Fruit fly (Drosophila melanogaster) whole organism, embryonic: ENCODE results near the gene ph-p.

Experiments
- CG10147 ChIP-seq: fragments of 200-800 bp; sonication (Bioruptor generic); optimal IDR thresholded peaks from 2 replicates; lab custom pipeline; 2019; ENCODE audit warnings: missing biosample characterization, mild to moderate bottlenecking, missing genetic modification characterization, moderate library complexity
- CG10267 ChIP-seq: fragments of 200-800 bp; sonication (Bioruptor generic); optimal IDR thresholded peaks from 2 replicates; lab custom pipeline; 2018; ENCODE audit warnings: missing biosample characterization, mild to moderate bottlenecking, missing genetic modification characterization, moderate library complexity
- CG10654 ChIP-seq: fragments of 200-800 bp; sonication (Bioruptor generic); optimal IDR thresholded peaks from 2 replicates; lab custom pipeline; 2016; ENCODE audit warnings: missing biosample characterization, missing genetic modification characterization
- CG15073 ChIP-seq: fragments of 200-800 bp; sonication (Bioruptor generic); optimal IDR thresholded peaks from 2 replicates; lab custom pipeline; 2016; ENCODE audit warnings: missing biosample characterization, missing genetic modification characterization
- CG1603 ChIP-seq: fragments of 200-800 bp; sonication (Bioruptor generic); optimal IDR thresholded peaks from 2 replicates; lab custom pipeline; 2019; ENCODE audit warnings: missing biosample characterization, mild to moderate bottlenecking, missing genetic modification characterization, moderate library complexity
- CG17359 ChIP-seq: fragments of 200-800 bp; sonication (Bioruptor generic); optimal IDR thresholded peaks from 3 replicates; lab custom pipeline; 2018; ENCODE audit warnings: missing biosample characterization, mild to moderate bottlenecking, missing genetic modification characterization, moderate library complexity
- CG17385 ChIP-seq: fragments of 200-800 bp; sonication (Bioruptor generic); optimal IDR thresholded peaks from 3 replicates; lab custom pipeline; 2018; ENCODE audit warnings: missing biosample characterization, mild to moderate bottlenecking, missing genetic modification characterization
- CG18764 ChIP-seq: fragments of 200-800 bp; sonication (Bioruptor generic); optimal IDR thresholded peaks from 3 replicates; lab custom pipeline; 2016; ENCODE audit warnings: missing biosample characterization, missing genetic modification characterization
- CG2678 ChIP-seq: fragments of 200-800 bp; sonication (Bioruptor generic); optimal IDR thresholded peaks from 3 replicates; lab custom pipeline; 2019; ENCODE audit warnings: missing biosample characterization, mild to moderate bottlenecking, missing genetic modification characterization, moderate library complexity
- CG33213 ChIP-seq: fragments of 200-800 bp; sonication (Bioruptor generic); optimal IDR thresholded peaks from 3 replicates; lab custom pipeline; 2016; ENCODE audit warnings: missing biosample characterization, missing genetic modification characterization
- CG34224 ChIP-seq: fragments of 200-800 bp; sonication (Bioruptor generic); IDR thresholded peaks from 3 replicates; pipeline ENCODE4 v1.3.6; 2022; ENCODE audit warnings: missing biosample characterization, missing genetic modification characterization; ENCODE audit not compliant: partially characterized antibody
- CG3847 ChIP-seq: fragments of 200-800 bp; sonication (Bioruptor generic); IDR thresholded peaks from 2 replicates; pipeline ENCODE4 v1.3.6; 2022; ENCODE audit warnings: missing biosample characterization, missing genetic modification characterization
- CG4328 ChIP-seq: fragments of 200-800 bp; sonication (Bioruptor generic); optimal IDR thresholded peaks from 3 replicates; lab custom pipeline; 2017; ENCODE audit warnings: missing biosample characterization, missing genetic modification reagents, missing genetic modification characterization
- CG4424 ChIP-seq: fragments of 200-800 bp; sonication (Bioruptor generic); optimal IDR thresholded peaks from 3 replicates; lab custom pipeline; 2016; ENCODE audit warnings: missing biosample characterization, missing genetic modification characterization
- CG4617 ChIP-seq: fragments of 200-800 bp; sonication (Bioruptor generic); optimal IDR thresholded peaks from 3 replicates; lab custom pipeline; 2016; ENCODE audit warnings: missing biosample characterization, missing genetic modification characterization, borderline replicate concordance
- CG8478 ChIP-seq: fragments of >200 bp; optimal IDR thresholded peaks from 2 replicates; lab custom pipeline; 2018
- CG9609 ChIP-seq: fragments of 200-800 bp; sonication (Bioruptor generic); optimal IDR thresholded peaks from 3 replicates; lab custom pipeline; 2016; ENCODE audit warnings: missing biosample characterization, missing genetic modification characterization
- Doc3 ChIP-seq: fragments of 200-800 bp; sonication (Bioruptor generic); IDR thresholded peaks from 3 replicates; pipeline ENCODE4 v1.3.6; 2022; ENCODE audit warnings: missing biosample characterization, missing genetic modification characterization; ENCODE audit not compliant: partially characterized antibody
- E2f2 ChIP-seq: fragments of 200-800 bp; sonication (Bioruptor generic); IDR thresholded peaks from 2 replicates; pipeline ENCODE4 v1.3.6; 2022; ENCODE audit warnings: missing biosample characterization, missing genetic modification characterization
- Gsc ChIP-seq: fragments of 200-800 bp; sonication (Bioruptor generic); IDR thresholded peaks from 2 replicates; pipeline ENCODE4 v1.3.6; 2022; ENCODE audit warnings: missing biosample characterization, missing genetic modification characterization
- Gug ChIP-seq: fragments of 200-800 bp; sonication (Bioruptor generic); IDR thresholded peaks from 4 replicates; pipeline ENCODE4 v1.3.6; 2022; ENCODE audit warnings: missing biosample characterization, missing genetic modification characterization
- HLH4C ChIP-seq: fragments of 200-800 bp; sonication (Bioruptor generic); IDR thresholded peaks from 3 replicates; pipeline ENCODE4 v1.3.6; 2022; ENCODE audit warnings: missing biosample characterization, missing genetic modification characterization; ENCODE audit not compliant: partially characterized antibody
- HLHmδ ChIP-seq: fragments of 200-800 bp; sonication (Bioruptor generic); optimal IDR thresholded peaks from 2 replicates; lab custom pipeline; 2018; ENCODE audit warnings: missing biosample characterization, mild to moderate bottlenecking, missing genetic modification characterization, moderate library complexity
- HmgZ ChIP-seq: fragments of 200-800 bp; sonication (Bioruptor generic); optimal IDR thresholded peaks from 2 replicates; lab custom pipeline; 2018; ENCODE audit warnings: missing biosample characterization, mild to moderate bottlenecking, missing genetic modification characterization
- Hr51 ChIP-seq, 2 experiments: fragments of 200-800 bp; sonication (Bioruptor generic); optimal IDR thresholded peaks; 2 replicates in 1 of 2; 3 replicates in 1 of 2; lab custom pipeline; 2016 to 2018; ENCODE audit warnings: missing biosample characterization in 2 of 2, missing genetic modification characterization in 2 of 2, mild to moderate bottlenecking in 1 of 2, moderate library complexity in 1 of 2
- MTF-1 ChIP-seq: fragments of 200-800 bp; sonication (Bioruptor generic); optimal IDR thresholded peaks from 2 replicates; lab custom pipeline; 2018; ENCODE audit warnings: missing biosample characterization, mild to moderate bottlenecking, missing genetic modification characterization, borderline replicate concordance
- Max ChIP-seq: fragments of 200-800 bp; sonication (Bioruptor generic); optimal IDR thresholded peaks from 2 replicates; lab custom pipeline; 2016; ENCODE audit warnings: missing biosample characterization, mild to moderate bottlenecking, missing genetic modification characterization
- Nf-YB ChIP-seq: fragments of 200-800 bp; sonication (Bioruptor generic); optimal IDR thresholded peaks from 3 replicates; lab custom pipeline; 2019; ENCODE audit warnings: missing biosample characterization, mild to moderate bottlenecking, missing genetic modification characterization, moderate library complexity
- Opbp ChIP-seq: fragments of 200-800 bp; sonication (Bioruptor generic); IDR thresholded peaks from 3 replicates; pipeline ENCODE4 v1.3.6; 2022; ENCODE audit warnings: missing biosample characterization, missing genetic modification characterization; ENCODE audit not compliant: partially characterized antibody
- Six4 ChIP-seq: fragments of 200-800 bp; sonication (Bioruptor generic); optimal IDR thresholded peaks from 2 replicates; lab custom pipeline; 2016; ENCODE audit warnings: missing biosample characterization, missing genetic modification characterization
- Stat92E ChIP-seq, 3 experiments: fragments of >200 bp in 2 of 3; fragments of 200-800 bp in 1 of 3; sonication (Bioruptor generic) in 1 of 3; optimal IDR thresholded peaks; 2 replicates each; lab custom pipeline; 2017 to 2019; ENCODE audit warnings: missing biosample characterization in 3 of 3, missing genetic modification characterization in 3 of 3, mild to moderate bottlenecking in 1 of 3, moderate library complexity in 1 of 3
- Vsx1 ChIP-seq: fragments of 200-800 bp; sonication (Bioruptor generic); optimal IDR thresholded peaks from 2 replicates; lab custom pipeline; 2017; ENCODE audit warnings: missing biosample characterization, mild to moderate bottlenecking, missing genetic modification characterization, missing genetic modification reagents
- abd-A ChIP-seq: fragments of 200-800 bp; sonication (Bioruptor generic); optimal IDR thresholded peaks from 3 replicates; lab custom pipeline; 2019; ENCODE audit warnings: missing biosample characterization, mild to moderate bottlenecking, missing genetic modification characterization, moderate library complexity
- btn ChIP-seq: fragments of 200-800 bp; sonication (Bioruptor generic); optimal IDR thresholded peaks from 2 replicates; lab custom pipeline; 2016; ENCODE audit warnings: missing biosample characterization, missing genetic modification characterization
- caup ChIP-seq: fragments of 200-800 bp; sonication (Bioruptor generic); optimal IDR thresholded peaks from 3 replicates; lab custom pipeline; 2017; ENCODE audit warnings: missing biosample characterization, mild to moderate bottlenecking, missing genetic modification characterization, moderate library complexity; ENCODE audit not compliant: severe bottlenecking
- croc ChIP-seq: fragments of 200-800 bp; sonication (Bioruptor generic); conservative IDR thresholded peaks from 3 replicates; pipeline ENCODE4 v1.3.6; 2022; ENCODE audit warnings: missing biosample characterization, missing genetic modification characterization
- gfzf ChIP-seq: fragments of 200-800 bp; sonication (Bioruptor generic); optimal IDR thresholded peaks from 2 replicates; lab custom pipeline; 2016; ENCODE audit warnings: missing biosample characterization, mild to moderate bottlenecking, missing genetic modification characterization, moderate library complexity
- grau ChIP-seq: fragments of 200-800 bp; optimal IDR thresholded peaks from 3 replicates; lab custom pipeline; 2019; ENCODE audit warnings: missing biosample characterization, mild to moderate bottlenecking, missing genetic modification characterization, moderate library complexity
- kay ChIP-seq: fragments of 200-800 bp; sonication (Bioruptor generic); optimal IDR thresholded peaks from 2 replicates; lab custom pipeline; 2016; ENCODE audit warnings: missing biosample characterization, missing genetic modification characterization
- knrl ChIP-seq: fragments of 200-800 bp; sonication (Bioruptor generic); IDR thresholded peaks from 3 replicates; pipeline ENCODE4 v1.3.6; 2022; ENCODE audit warnings: missing biosample characterization, missing genetic modification characterization; ENCODE audit not compliant: partially characterized antibody
- lab ChIP-seq: fragments of 200-800 bp; sonication (Bioruptor generic); optimal IDR thresholded peaks from 3 replicates; lab custom pipeline; 2017; ENCODE audit warnings: missing biosample characterization, missing genetic modification characterization, mild to moderate bottlenecking, moderate library complexity, missing genetic modification reagents
- lbe ChIP-seq: fragments of 200-800 bp; sonication (Bioruptor generic); optimal IDR thresholded peaks from 2 replicates; lab custom pipeline; 2016; ENCODE audit warnings: missing biosample characterization, mild to moderate bottlenecking, missing genetic modification characterization
- onecut ChIP-seq: fragments of 200-800 bp; sonication (Bioruptor generic); IDR thresholded peaks from 2 replicates; pipeline ENCODE4 v1.3.6; 2022; ENCODE audit warnings: missing biosample characterization, missing genetic modification characterization
- slbo ChIP-seq: fragments of 200-800 bp; sonication (Bioruptor generic); IDR thresholded peaks from 2 replicates; pipeline ENCODE4 v1.3.6; 2022; ENCODE audit warnings: missing biosample characterization, missing genetic modification characterization
- trh ChIP-seq: fragments of 200-800 bp; sonication (Bioruptor generic); optimal IDR thresholded peaks from 2 replicates; lab custom pipeline; 2016; ENCODE audit warnings: missing biosample characterization, missing genetic modification characterization
- twi ChIP-seq: fragments of 200-800 bp; optimal IDR thresholded peaks from 2 replicates; lab custom pipeline; 2019; ENCODE audit warnings: missing biosample characterization, mild to moderate bottlenecking, missing genetic modification characterization, moderate library complexity
- unpg ChIP-seq: fragments of 200-800 bp; sonication (Bioruptor generic); optimal IDR thresholded peaks from 3 replicates; lab custom pipeline; 2018; ENCODE audit warnings: missing biosample characterization, mild to moderate bottlenecking, missing genetic modification characterization, moderate library complexity
- vnd ChIP-seq: fragments of 200-800 bp; sonication (Bioruptor generic); IDR thresholded peaks from 3 replicates; pipeline ENCODE4 v1.3.6; 2022; ENCODE audit warnings: missing biosample characterization, missing genetic modification characterization; ENCODE audit not compliant: partially characterized antibody
- wdn ChIP-seq: fragments of 200-800 bp; sonication (Bioruptor generic); IDR thresholded peaks from 2 replicates; pipeline ENCODE4 v1.3.6; 2022; ENCODE audit warnings: missing biosample characterization, missing genetic modification characterization

The ph-p gene

dm6 chrX:2158668-2159163, 20.5 kb upstream of the ph-p start, which contains the start of gene wapl (continued):
- peak; percentile 76 for TF ChIP-seq gfzf
- TF ChIP-seq CG2678 = no peak
- TF ChIP-seq CG4424 = no peak
- no peak for TF ChIP-seq CG18764
- peak; percentile 64 for TF ChIP-seq abd-A (tag; lab: Kevin White, UChicago)
- TF ChIP-seq Hr51 (GFP tag; optimal IDR thresholded peaks at IDR 0.05; lab: Kevin White, UChicago) = peak in 1 of 2 experiments; percentile 45
- TF ChIP-seq CG17385 (GFP tag; lab: Kevin White, UChicago) = peak; percentile 96
- peak; percentile 51; the same call in 1 of the 4 replicates for TF ChIP-seq Gug (GFP tag; lab: Robert Waterston, UW)
- TF ChIP-seq Vsx1 = no peak
- TF ChIP-seq knrl (GFP tag; lab: Robert Waterston, UW) = peak; percentile 93
- peak; percentile 89 for TF ChIP-seq CG4617 (GFP tag; lab: Kevin White, UChicago)
- peak; percentile 57 for TF ChIP-seq HmgZ (tag; lab: Kevin White, UChicago)
- TF ChIP-seq Max (GFP tag; lab: Kevin White, UChicago) = no peak
- TF ChIP-seq wdn (GFP tag; lab: Robert Waterston, UW) = no peak
- no peak for TF ChIP-seq Six4 (GFP tag; lab: Kevin White, UChicago)
- TF ChIP-seq CG10267 (tag; lab: Kevin White, UChicago) = peak; percentile 56
- TF ChIP-seq Nf-YB (GFP tag; lab: Kevin White, UChicago) = no peak
- no peak for TF ChIP-seq HLHmδ (GFP tag; lab: Kevin White, UChicago)
- TF ChIP-seq CG33213 (GFP tag; lab: Kevin White, UChicago) = peak; percentile 29
- TF ChIP-seq kay = no peak
- TF ChIP-seq CG8478 (lab: Kevin White, UChicago) = no peak
- TF ChIP-seq vnd = peak; percentile 89
- no peak for TF ChIP-seq CG17359
- no peak for TF ChIP-seq CG4328 (GFP tag; lab: Kevin White, UChicago)
- TF ChIP-seq Gsc (GFP tag; lab: Robert Waterston, UW) = no peak
- TF ChIP-seq croc = no peak
- peak; percentile 25 for TF ChIP-seq grau (tag; lab: Kevin White, UChicago)
- peak; percentile 91 for TF ChIP-seq Doc3 (GFP tag; lab: Robert Waterston, UW)
- no peak for TF ChIP-seq lbe (GFP tag; lab: Kevin White, UChicago)
- TF ChIP-seq CG15073 (GFP tag; lab: Kevin White, UChicago) = no peak
- peak; percentile 61 for TF ChIP-seq CG3847 (GFP tag; lab: Robert Waterston, UW)
- TF ChIP-seq lab = peak; percentile 19
- TF ChIP-seq unpg (GFP tag; lab: Kevin White, UChicago) = peak; percentile 3
- no peak for TF ChIP-seq twi (tag; lab: Kevin White, UChicago)
- TF ChIP-seq MTF-1 (GFP tag; lab: Kevin White, UChicago) = no peak
- TF ChIP-seq Stat92E (GFP tag; optimal IDR thresholded peaks at IDR 0.05; lab: Kevin White, UChicago) = peak in 1 of 3 experiments; percentile 8
- peak; percentile 97 for TF ChIP-seq Opbp (GFP tag; lab: Robert Waterston, UW)
- TF ChIP-seq HLH4C (GFP tag; lab: Robert Waterston, UW) = peak; percentile 92
- TF ChIP-seq CG10147 (GFP tag; lab: Kevin White, UChicago) = peak; percentile 25
- peak; percentile 93 for TF ChIP-seq CG34224 (GFP tag; lab: Robert Waterston, UW)
- peak; percentile 0 for TF ChIP-seq CG9609 (GFP tag; lab: Kevin White, UChicago)
- peak; percentile 94 for TF ChIP-seq E2f2
- TF ChIP-seq trh (GFP tag; lab: Kevin White, UChicago) = no peak
- TF ChIP-seq CG1603 (tag; lab: Kevin White, UChicago) = peak; percentile 85
- TF ChIP-seq onecut = no peak
- TF ChIP-seq caup (GFP tag; lab: Kevin White, UChicago) = no peak
- TF ChIP-seq slbo (GFP tag; lab: Robert Waterston, UW) = peak; percentile 54
- TF ChIP-seq btn = no peak
- TF ChIP-seq CG10654 (GFP tag; lab: Kevin White, UChicago) = no peak
